Fruit fly (Drosophila melanogaster) whole organism, embryonic: ENCODE measurements around the gene Jupiter.

Experiments used
- Asciz ChIP-seq: fragments of 200-800 bp; sonication (Bioruptor generic); optimal IDR thresholded peaks from 2 replicates; lab custom pipeline; 2017; ENCODE audit warnings: missing biosample characterization, mild to moderate bottlenecking, missing genetic modification characterization, missing genetic modification reagents
- CG10321 ChIP-seq: fragments of 200-800 bp; sonication (Bioruptor generic); IDR thresholded peaks from 2 replicates; pipeline ENCODE4 v1.3.6; 2022; ENCODE audit warnings: missing biosample characterization, missing genetic modification characterization
- CG11247 ChIP-seq: fragments of 200-800 bp; sonication (Bioruptor generic); IDR thresholded peaks from 2 replicates; pipeline ENCODE4 v1.3.6; 2022; ENCODE audit warnings: missing biosample characterization, missing genetic modification characterization
- CG12236 ChIP-seq: fragments of 200-800 bp; sonication (Bioruptor generic); optimal IDR thresholded peaks from 2 replicates; lab custom pipeline; 2016; ENCODE audit warnings: missing biosample characterization, missing genetic modification characterization
- CG1233 ChIP-seq: fragments of 200-800 bp; sonication (Bioruptor generic); optimal IDR thresholded peaks from 4 replicates; lab custom pipeline; 2018; ENCODE audit warnings: missing biosample characterization, mild to moderate bottlenecking, missing genetic modification characterization
- CG12942 ChIP-seq: fragments of 200-800 bp; sonication (Bioruptor generic); optimal IDR thresholded peaks from 3 replicates; lab custom pipeline; 2016; ENCODE audit warnings: missing biosample characterization, missing genetic modification characterization
- CG14050 ChIP-seq: fragments of 200-800 bp; sonication (Bioruptor generic); IDR thresholded peaks from 3 replicates; pipeline ENCODE4 v1.3.6; 2022; ENCODE audit warnings: missing biosample characterization, missing genetic modification characterization
- CG17612 ChIP-seq: fragments of 200-800 bp; sonication (Bioruptor generic); IDR thresholded peaks from 2 replicates; pipeline ENCODE4 v1.3.6; 2022; ENCODE audit warnings: missing biosample characterization, missing genetic modification characterization
- CG2678 ChIP-seq: fragments of 200-800 bp; sonication (Bioruptor generic); optimal IDR thresholded peaks from 3 replicates; lab custom pipeline; 2019; ENCODE audit warnings: missing biosample characterization, mild to moderate bottlenecking, missing genetic modification characterization, moderate library complexity
- CG33213 ChIP-seq: fragments of 200-800 bp; sonication (Bioruptor generic); optimal IDR thresholded peaks from 3 replicates; lab custom pipeline; 2016; ENCODE audit warnings: missing biosample characterization, missing genetic modification characterization
- CG34376 ChIP-seq: fragments of 200-800 bp; sonication (Bioruptor generic); optimal IDR thresholded peaks from 2 replicates; lab custom pipeline; 2018; ENCODE audit warnings: missing biosample characterization, mild to moderate bottlenecking, missing genetic modification characterization
- CG42726 ChIP-seq: fragments of 200-800 bp; sonication (Bioruptor generic); IDR thresholded peaks from 2 replicates; pipeline ENCODE4 v1.3.6; 2022; ENCODE audit warnings: missing biosample characterization, missing genetic modification characterization; ENCODE audit not compliant: partially characterized antibody
- CG43689 ChIP-seq: fragments of 200-800 bp; sonication (Bioruptor generic); IDR thresholded peaks from 2 replicates; pipeline ENCODE4 v1.3.6; 2022; ENCODE audit warnings: missing biosample characterization, missing genetic modification characterization
- CG4820 ChIP-seq: fragments of 200-800 bp; sonication (Bioruptor generic); optimal IDR thresholded peaks from 3 replicates; lab custom pipeline; 2016; ENCODE audit warnings: missing biosample characterization, missing genetic modification characterization
- CG8281 ChIP-seq: fragments of 200-800 bp; sonication (Bioruptor generic); optimal IDR thresholded peaks from 2 replicates; lab custom pipeline; 2018; ENCODE audit warnings: missing biosample characterization, mild to moderate bottlenecking, missing genetic modification characterization, moderate library complexity
- CG9437 ChIP-seq: fragments of 200-800 bp; sonication (Bioruptor generic); optimal IDR thresholded peaks from 2 replicates; lab custom pipeline; 2018; ENCODE audit warnings: missing biosample characterization, mild to moderate bottlenecking, missing genetic modification characterization
- CG9797 ChIP-seq: fragments of 200-800 bp; sonication (Bioruptor generic); optimal IDR thresholded peaks from 3 replicates; lab custom pipeline; 2018; ENCODE audit warnings: missing biosample characterization, mild to moderate bottlenecking, missing genetic modification characterization
- CG9932 ChIP-seq: fragments of 200-800 bp; sonication (Bioruptor generic); IDR thresholded peaks from 2 replicates; pipeline ENCODE4 v1.3.6; 2022; ENCODE audit warnings: missing biosample characterization, missing genetic modification characterization
- Chrac-16 ChIP-seq: fragments of 200-800 bp; sonication (Bioruptor generic); optimal IDR thresholded peaks from 3 replicates; lab custom pipeline; 2016; ENCODE audit warnings: missing biosample characterization, missing genetic modification characterization
- Fer3 ChIP-seq: fragments of 200-800 bp; sonication (Bioruptor generic); optimal IDR thresholded peaks from 2 replicates; lab custom pipeline; 2018; ENCODE audit warnings: missing biosample characterization, mild to moderate bottlenecking, missing genetic modification characterization, moderate library complexity
- HHEX ChIP-seq: fragments of 200-800 bp; sonication (Bioruptor generic); optimal IDR thresholded peaks from 3 replicates; lab custom pipeline; 2017; ENCODE audit warnings: missing biosample characterization, mild to moderate bottlenecking, missing genetic modification characterization, missing genetic modification reagents
- HLH4C ChIP-seq: fragments of 200-800 bp; sonication (Bioruptor generic); IDR thresholded peaks from 3 replicates; pipeline ENCODE4 v1.3.6; 2022; ENCODE audit warnings: missing biosample characterization, missing genetic modification characterization; ENCODE audit not compliant: partially characterized antibody
- Lpt ChIP-seq: fragments of >200 bp; optimal IDR thresholded peaks from 2 replicates; lab custom pipeline; 2018; ENCODE audit warnings: missing biosample characterization, missing genetic modification characterization
- Neu2 ChIP-seq: fragments of 200-800 bp; sonication (Bioruptor generic); optimal IDR thresholded peaks from 3 replicates; lab custom pipeline; 2016; ENCODE audit warnings: missing biosample characterization, missing genetic modification characterization, borderline replicate concordance
- Nf-YC ChIP-seq: fragments of 200-800 bp; optimal IDR thresholded peaks from 3 replicates; lab custom pipeline; 2019; ENCODE audit warnings: missing biosample characterization, mild to moderate bottlenecking, missing genetic modification characterization, moderate library complexity
- PHDP ChIP-seq: fragments of 200-800 bp; sonication (Bioruptor generic); optimal IDR thresholded peaks from 3 replicates; lab custom pipeline; 2018; ENCODE audit warnings: missing biosample characterization, mild to moderate bottlenecking, missing genetic modification characterization, moderate library complexity
- Pdp1 ChIP-seq, 2 experiments: fragments of 200-800 bp; sonication (Bioruptor generic); optimal IDR thresholded peaks; 3 replicates each; lab custom pipeline; 2016; ENCODE audit warnings: missing biosample characterization in 2 of 2, missing genetic modification characterization in 2 of 2, mild to moderate bottlenecking in 1 of 2, moderate library complexity in 1 of 2
- Ravus ChIP-seq: fragments of 200-800 bp; sonication (Bioruptor generic); IDR thresholded peaks from 2 replicates; pipeline ENCODE4 v1.3.6; 2022; ENCODE audit warnings: missing biosample characterization, missing genetic modification characterization
- Scr ChIP-seq: fragments of 200-800 bp; sonication (Bioruptor generic); IDR thresholded peaks from 2 replicates; pipeline ENCODE4 v1.3.6; 2022; ENCODE audit warnings: missing biosample characterization, missing genetic modification characterization; ENCODE audit not compliant: partially characterized antibody
- Sry-δ ChIP-seq: fragments of 200-800 bp; sonication (Bioruptor generic); optimal IDR thresholded peaks from 2 replicates; lab custom pipeline; 2016; ENCODE audit warnings: missing biosample characterization, missing genetic modification characterization
- Taf1 ChIP-seq: fragments of 200-800 bp; sonication (Bioruptor generic); IDR thresholded peaks from 2 replicates; pipeline ENCODE4 v1.3.6; 2022; ENCODE audit warnings: missing biosample characterization, missing genetic modification characterization
- crol ChIP-seq: fragments of 200-800 bp; sonication (Bioruptor generic); IDR thresholded peaks from 2 replicates; pipeline ENCODE4 v1.3.6; 2022; ENCODE audit warnings: missing biosample characterization, missing genetic modification characterization
- da ChIP-seq: fragments of 200-800 bp; sonication (Bioruptor generic); optimal IDR thresholded peaks from 2 replicates; lab custom pipeline; 2016; ENCODE audit warnings: missing biosample characterization, missing genetic modification characterization
- disco-r ChIP-seq: fragments of 200-800 bp; sonication (Bioruptor generic); optimal IDR thresholded peaks from 2 replicates; lab custom pipeline; 2016; ENCODE audit warnings: missing biosample characterization, missing genetic modification characterization
- dm ChIP-seq: fragments of 200-800 bp; sonication (Bioruptor generic); optimal IDR thresholded peaks from 3 replicates; lab custom pipeline; 2016; ENCODE audit warnings: missing biosample characterization, missing genetic modification characterization
- gce ChIP-seq: fragments of 200-800 bp; sonication (Bioruptor generic); IDR thresholded peaks from 3 replicates; pipeline ENCODE4 v1.3.6; 2022; ENCODE audit warnings: missing biosample characterization, missing genetic modification characterization
- gfzf ChIP-seq: fragments of 200-800 bp; sonication (Bioruptor generic); optimal IDR thresholded peaks from 2 replicates; lab custom pipeline; 2016; ENCODE audit warnings: missing biosample characterization, mild to moderate bottlenecking, missing genetic modification characterization, moderate library complexity
- gro ChIP-seq: fragments of 200-800 bp; sonication (Bioruptor generic); optimal IDR thresholded peaks from 2 replicates; lab custom pipeline; 2016; ENCODE audit warnings: missing biosample characterization, missing genetic modification characterization
- gsb-n ChIP-seq: fragments of 200-800 bp; sonication (Bioruptor generic); optimal IDR thresholded peaks from 3 replicates; lab custom pipeline; 2018; ENCODE audit warnings: missing biosample characterization, mild to moderate bottlenecking, missing genetic modification characterization
- jigr1 ChIP-seq: fragments of 200-800 bp; sonication (Bioruptor generic); IDR thresholded peaks from 3 replicates; pipeline ENCODE4 v1.3.6; 2022; ENCODE audit warnings: missing biosample characterization, missing genetic modification characterization
- maf-S ChIP-seq: fragments of 200-800 bp; sonication (Bioruptor generic); optimal IDR thresholded peaks from 2 replicates; lab custom pipeline; 2016; ENCODE audit warnings: missing biosample characterization, missing genetic modification characterization
- oc ChIP-seq: fragments of 200-800 bp; sonication (Bioruptor generic); optimal IDR thresholded peaks from 2 replicates; lab custom pipeline; 2018; ENCODE audit warnings: missing biosample characterization, mild to moderate bottlenecking, missing genetic modification characterization, moderate library complexity
- pb ChIP-seq: fragments of 200-800 bp; sonication (Bioruptor generic); optimal IDR thresholded peaks from 3 replicates; lab custom pipeline; 2016; ENCODE audit warnings: missing biosample characterization, missing genetic modification characterization
- ro ChIP-seq: fragments of 200-800 bp; sonication (Bioruptor generic); IDR thresholded peaks from 2 replicates; pipeline ENCODE4 v1.3.6; 2022; ENCODE audit warnings: missing biosample characterization, missing genetic modification characterization
- sima ChIP-seq: fragments of 200-800 bp; sonication (Bioruptor generic); optimal IDR thresholded peaks from 2 replicates; lab custom pipeline; 2016; ENCODE audit warnings: missing biosample characterization, missing genetic modification characterization
- slou ChIP-seq: fragments of 200-800 bp; sonication (Bioruptor generic); optimal IDR thresholded peaks from 3 replicates; lab custom pipeline; 2016; ENCODE audit warnings: missing biosample characterization, missing genetic modification characterization
- sna ChIP-seq: fragments of 200-800 bp; sonication (Bioruptor generic); IDR thresholded peaks from 2 replicates; pipeline ENCODE4 v1.3.6; 2022; ENCODE audit warnings: missing biosample characterization, missing genetic modification characterization; ENCODE audit not compliant: partially characterized antibody
- sqz ChIP-seq: fragments of 200-800 bp; sonication (Bioruptor generic); optimal IDR thresholded peaks from 3 replicates; lab custom pipeline; 2018; ENCODE audit warnings: missing biosample characterization, mild to moderate bottlenecking, missing genetic modification characterization
- ttk ChIP-seq: fragments of 200-800 bp; sonication (Bioruptor generic); IDR thresholded peaks from 2 replicates; pipeline ENCODE4 v2.1.2; 2022; ENCODE audit warnings: missing biosample characterization, missing genetic modification characterization
- vnd ChIP-seq: fragments of 200-800 bp; sonication (Bioruptor generic); IDR thresholded peaks from 3 replicates; pipeline ENCODE4 v1.3.6; 2022; ENCODE audit warnings: missing biosample characterization, missing genetic modification characterization; ENCODE audit not compliant: partially characterized antibody

Gene Jupiter

dm6 chr3R:11655873-11656374 is 36.2 kb upstream of the Jupiter start, which contains the start of gene CG42327 (continued):
- TF ChIP-seq CG9437, result peak; percentile 89
- TF ChIP-seq CG9932 (GFP tag; lab: Robert Waterston, UW), result peak; percentile 80
- TF ChIP-seq gsb-n, result peak; percentile 97
- TF ChIP-seq CG2678 (tag; lab: Kevin White, UChicago), result peak; percentile 91
- peak; percentile 64 for TF ChIP-seq sna (GFP tag; lab: Robert Waterston, UW)
- peak; percentile 92 for TF ChIP-seq CG4820 (GFP tag; lab: Kevin White, UChicago)
- TF ChIP-seq CG17612, result peak; percentile 78
- TF ChIP-seq crol, result peak; percentile 77
- TF ChIP-seq jigr1, result peak; percentile 74; the same call in 2 of the 3 replicates
- TF ChIP-seq CG34376 (GFP tag; lab: Kevin White, UChicago), result peak; percentile 77
- peak; percentile 54 for TF ChIP-seq maf-S (GFP tag; lab: Kevin White, UChicago)
- peak; percentile 42 for TF ChIP-seq CG12236
- 0 out of 2 replicates have a peak, but pooled peaks have one; percentile 47 for TF ChIP-seq Scr
- TF ChIP-seq dm, result peak; percentile 65
- TF ChIP-seq oc (tag; lab: Kevin White, UChicago), result peak; percentile 98
- peak; percentile 93 for TF ChIP-seq HHEX (GFP tag; lab: Kevin White, UChicago)
- peak; percentile 96 for TF ChIP-seq PHDP (tag; lab: Kevin White, UChicago)
- TF ChIP-seq gfzf (GFP tag; lab: Kevin White, UChicago), result no peak
- peak; percentile 85 for TF ChIP-seq CG12942 (GFP tag; lab: Kevin White, UChicago)
- TF ChIP-seq Ravus, result peak; percentile 66
- peak; percentile 16 for TF ChIP-seq sima (GFP tag; lab: Kevin White, UChicago)
- TF ChIP-seq Nf-YC, result peak; percentile 75
- TF ChIP-seq Asciz (GFP tag; lab: Kevin White, UChicago), result peak; percentile 96
- peak; percentile 91 for TF ChIP-seq CG11247 (GFP tag; lab: Robert Waterston, UW)
- peak; percentile 76; the same call in 1 of the 2 replicates for TF ChIP-seq CG10321 (GFP tag; lab: Robert Waterston, UW)
- peak; percentile 67 for TF ChIP-seq pb (GFP tag; lab: Kevin White, UChicago)
- peak; percentile 60 to 73 for TF ChIP-seq Pdp1 (GFP tag; optimal IDR thresholded peaks at IDR 0.05; lab: Kevin White, UChicago)
- no peak for TF ChIP-seq vnd (GFP tag; lab: Robert Waterston, UW)
- TF ChIP-seq HLH4C (GFP tag; lab: Robert Waterston, UW), result peak; percentile 41; the same call in 2 of the 3 replicates
- TF ChIP-seq CG33213 (GFP tag; lab: Kevin White, UChicago), result peak; percentile 53
- peak; percentile 80 for TF ChIP-seq CG43689
- peak; percentile 10 for TF ChIP-seq da (GFP tag; lab: Kevin White, UChicago)
- peak; percentile 69 for TF ChIP-seq gro (GFP tag; lab: Kevin White, UChicago)
- TF ChIP-seq disco-r, result peak; percentile 65
- TF ChIP-seq CG8281 (tag; lab: Kevin White, UChicago), result peak; percentile 75
- TF ChIP-seq Neu2 (GFP tag; lab: Kevin White, UChicago), result no peak
- TF ChIP-seq CG14050 (GFP tag; lab: Robert Waterston, UW), result peak; percentile 94
- peak; percentile 87 for TF ChIP-seq Fer3 (tag; lab: Kevin White, UChicago)
- no peak; the same call in 1 of the 2 replicates for TF ChIP-seq CG42726 (GFP tag; lab: Robert Waterston, UW)
- TF ChIP-seq sqz, result peak; percentile 86
- TF ChIP-seq CG9797 (GFP tag; lab: Kevin White, UChicago), result peak; percentile 31
- peak; percentile 84 for TF ChIP-seq ro
- TF ChIP-seq gce (GFP tag; lab: Robert Waterston, UW), result peak; percentile 91
- TF ChIP-seq Lpt (GFP tag; lab: Kevin White, UChicago), result no peak
- TF ChIP-seq slou (GFP tag; lab: Kevin White, UChicago), result peak; percentile 79
- peak; percentile 93 for TF ChIP-seq Chrac-16
- TF ChIP-seq Taf1 (GFP tag; lab: Robert Waterston, UW), result peak; percentile 58; the same call in 1 of the 2 replicates
- peak; percentile 87 for TF ChIP-seq CG1233 (GFP tag; lab: Kevin White, UChicago)
- TF ChIP-seq Sry-δ (GFP tag; lab: Kevin White, UChicago), result peak; percentile 1
- TF ChIP-seq ttk (GFP tag; lab: Robert Waterston, UW), result peak; percentile 93
